Fruit fly (Drosophila melanogaster) whole organism, embryonic: ENCODE results near the gene Nos.

Experiments used
- Atf6 ChIP-seq: fragments of 200-800 bp; sonication (Bioruptor generic); IDR thresholded peaks from 2 replicates; pipeline ENCODE4 v1.3.6; 2022; ENCODE audit warnings: missing biosample characterization, missing genetic modification characterization
- Bteb2 ChIP-seq: fragments of 200-800 bp; sonication (Bioruptor generic); optimal IDR thresholded peaks from 2 replicates; lab custom pipeline; 2016; ENCODE audit warnings: missing biosample characterization, missing genetic modification characterization
- CG10209 ChIP-seq: fragments of 200-800 bp; sonication (Bioruptor generic); optimal IDR thresholded peaks from 3 replicates; lab custom pipeline; 2017; ENCODE audit warnings: missing biosample characterization, mild to moderate bottlenecking, missing genetic modification characterization, missing genetic modification reagents
- CG10267 ChIP-seq: fragments of 200-800 bp; sonication (Bioruptor generic); optimal IDR thresholded peaks from 2 replicates; lab custom pipeline; 2018; ENCODE audit warnings: missing biosample characterization, mild to moderate bottlenecking, missing genetic modification characterization, moderate library complexity
- CG11085 ChIP-seq: fragments of 200-800 bp; sonication (Bioruptor generic); IDR thresholded peaks from 2 replicates; pipeline ENCODE4 v1.3.6; 2022; ENCODE audit warnings: missing biosample characterization, missing genetic modification characterization
- CG11247 ChIP-seq: fragments of 200-800 bp; sonication (Bioruptor generic); IDR thresholded peaks from 2 replicates; pipeline ENCODE4 v1.3.6; 2022; ENCODE audit warnings: missing biosample characterization, missing genetic modification characterization
- CG12659 ChIP-seq: fragments of 200-800 bp; sonication (Bioruptor generic); optimal IDR thresholded peaks from 3 replicates; lab custom pipeline; 2017; ENCODE audit warnings: mild to moderate bottlenecking, missing biosample characterization, missing genetic modification reagents, missing genetic modification characterization
- CG13775 ChIP-seq: fragments of 200-800 bp; sonication (Bioruptor generic); optimal IDR thresholded peaks from 3 replicates; lab custom pipeline; 2017; ENCODE audit warnings: missing biosample characterization, mild to moderate bottlenecking, missing genetic modification characterization
- CG14710 ChIP-seq: fragments of 200-800 bp; sonication (Bioruptor generic); optimal IDR thresholded peaks from 3 replicates; lab custom pipeline; 2019; ENCODE audit warnings: missing biosample characterization, mild to moderate bottlenecking, missing genetic modification characterization, moderate library complexity
- CG15479 ChIP-seq: fragments of 200-800 bp; sonication (Bioruptor generic); optimal IDR thresholded peaks from 3 replicates; lab custom pipeline; 2019; ENCODE audit warnings: missing biosample characterization, mild to moderate bottlenecking, missing genetic modification characterization, moderate library complexity
- CG15601 ChIP-seq: fragments of 200-800 bp; sonication (Bioruptor generic); optimal IDR thresholded peaks from 3 replicates; lab custom pipeline; 2019; ENCODE audit warnings: missing biosample characterization, mild to moderate bottlenecking, missing genetic modification characterization, moderate library complexity
- CG1647 ChIP-seq: fragments of 200-800 bp; sonication (Bioruptor generic); optimal IDR thresholded peaks from 3 replicates; lab custom pipeline; 2016; ENCODE audit warnings: missing biosample characterization, missing genetic modification characterization
- CG16815 ChIP-seq: fragments of 200-800 bp; sonication (Bioruptor generic); optimal IDR thresholded peaks from 3 replicates; lab custom pipeline; 2017; ENCODE audit warnings: missing biosample characterization, mild to moderate bottlenecking, missing genetic modification characterization
- CG1832 ChIP-seq: fragments of 200-800 bp; sonication (Bioruptor generic); optimal IDR thresholded peaks from 2 replicates; lab custom pipeline; 2017; ENCODE audit warnings: missing biosample characterization, mild to moderate bottlenecking, missing genetic modification characterization, inconsistent platforms
- CG18599 ChIP-seq: fragments of 200-800 bp; sonication (Bioruptor generic); optimal IDR thresholded peaks from 3 replicates; lab custom pipeline; 2017; ENCODE audit warnings: missing biosample characterization, missing genetic modification characterization, mild to moderate bottlenecking, moderate library complexity, missing genetic modification reagents
- CG3407 ChIP-seq: fragments of 200-800 bp; sonication (Bioruptor generic); optimal IDR thresholded peaks from 2 replicates; lab custom pipeline; 2018; ENCODE audit warnings: missing biosample characterization, mild to moderate bottlenecking, missing genetic modification characterization
- CG6765 ChIP-seq: fragments of 200-800 bp; sonication (Bioruptor generic); optimal IDR thresholded peaks from 3 replicates; lab custom pipeline; 2017; ENCODE audit warnings: missing biosample characterization, mild to moderate bottlenecking, missing genetic modification characterization
- CG6813 ChIP-seq: fragments of 200-800 bp; sonication (Bioruptor generic); optimal IDR thresholded peaks from 2 replicates; lab custom pipeline; 2017; ENCODE audit warnings: missing biosample characterization, missing genetic modification characterization, mild to moderate bottlenecking, moderate library complexity, missing genetic modification reagents
- CG8478 ChIP-seq: fragments of >200 bp; optimal IDR thresholded peaks from 2 replicates; lab custom pipeline; 2018
- CG9876 ChIP-seq: fragments of 200-800 bp; sonication (Bioruptor generic); optimal IDR thresholded peaks from 2 replicates; lab custom pipeline; 2016; ENCODE audit warnings: missing biosample characterization, missing genetic modification characterization
- Dad ChIP-seq: fragments of 200-800 bp; sonication (Bioruptor generic); optimal IDR thresholded peaks from 3 replicates; lab custom pipeline; 2016; ENCODE audit warnings: missing biosample characterization, missing genetic modification characterization
- Elba2 ChIP-seq: fragments of 200-800 bp; sonication (Bioruptor generic); optimal IDR thresholded peaks from 3 replicates; lab custom pipeline; 2016; ENCODE audit warnings: missing biosample characterization, missing genetic modification characterization
- Ets97D ChIP-seq: fragments of 200-800 bp; sonication (Bioruptor generic); optimal IDR thresholded peaks from 3 replicates; lab custom pipeline; 2016; ENCODE audit warnings: missing biosample characterization, missing genetic modification characterization
- Fer1 ChIP-seq: fragments of 200-800 bp; sonication (Bioruptor generic); optimal IDR thresholded peaks from 2 replicates; lab custom pipeline; 2017; ENCODE audit warnings: missing biosample characterization, mild to moderate bottlenecking, missing genetic modification characterization
- GATAe ChIP-seq: fragments of 200-800 bp; sonication (Bioruptor generic); conservative IDR thresholded peaks from 2 replicates; pipeline ENCODE4 v1.3.6; 2022; ENCODE audit warnings: missing biosample characterization, missing genetic modification characterization
- H15 ChIP-seq: fragments of 200-800 bp; sonication (Bioruptor generic); IDR thresholded peaks from 3 replicates; pipeline ENCODE4 v1.3.6; 2022; ENCODE audit warnings: missing biosample characterization, missing genetic modification characterization
- HLH54F ChIP-seq: fragments of 200-800 bp; sonication (Bioruptor generic); optimal IDR thresholded peaks from 3 replicates; lab custom pipeline; 2016; ENCODE audit warnings: missing biosample characterization, missing genetic modification characterization
- HLHmδ ChIP-seq: fragments of 200-800 bp; sonication (Bioruptor generic); optimal IDR thresholded peaks from 2 replicates; lab custom pipeline; 2018; ENCODE audit warnings: missing biosample characterization, mild to moderate bottlenecking, missing genetic modification characterization, moderate library complexity
- Meics ChIP-seq: fragments of 200-800 bp; sonication (Bioruptor generic); optimal IDR thresholded peaks from 2 replicates; lab custom pipeline; 2017; ENCODE audit warnings: missing biosample characterization, mild to moderate bottlenecking, missing genetic modification characterization
- Rx ChIP-seq: fragments of 200-800 bp; sonication (Bioruptor generic); IDR thresholded peaks from 2 replicates; pipeline ENCODE4 v1.3.6; 2022; ENCODE audit warnings: missing biosample characterization, missing genetic modification characterization
- Sry-δ ChIP-seq: fragments of 200-800 bp; sonication (Bioruptor generic); optimal IDR thresholded peaks from 2 replicates; lab custom pipeline; 2016; ENCODE audit warnings: missing biosample characterization, missing genetic modification characterization
- az2 ChIP-seq: fragments of 200-800 bp; sonication (Bioruptor generic); optimal IDR thresholded peaks from 3 replicates; lab custom pipeline; 2016; ENCODE audit warnings: missing biosample characterization, missing genetic modification characterization
- bigmax ChIP-seq: fragments of 200-800 bp; sonication (Bioruptor generic); optimal IDR thresholded peaks from 2 replicates; lab custom pipeline; 2018; ENCODE audit warnings: missing biosample characterization, mild to moderate bottlenecking, missing genetic modification characterization
- cato ChIP-seq: fragments of 200-800 bp; sonication (Bioruptor generic); optimal IDR thresholded peaks from 2 replicates; lab custom pipeline; 2016; ENCODE audit warnings: missing biosample characterization, missing genetic modification characterization, borderline replicate concordance
- chm ChIP-seq: fragments of 200-800 bp; sonication (Bioruptor generic); IDR thresholded peaks from 2 replicates; pipeline ENCODE4 v1.3.6; 2022; ENCODE audit warnings: missing biosample characterization, missing genetic modification characterization
- dati ChIP-seq: fragments of 200-800 bp; sonication (Bioruptor generic); IDR thresholded peaks from 2 replicates; pipeline ENCODE4 v1.3.6; 2022; ENCODE audit warnings: missing biosample characterization, missing genetic modification characterization
- en ChIP-seq: fragments of 200-800 bp; sonication (Bioruptor generic); optimal IDR thresholded peaks from 2 replicates; lab custom pipeline; 2016; ENCODE audit warnings: missing biosample characterization, missing genetic modification characterization
- eyg ChIP-seq: fragments of 200-800 bp; sonication (Bioruptor generic); optimal IDR thresholded peaks from 3 replicates; lab custom pipeline; 2016; ENCODE audit warnings: missing biosample characterization, missing genetic modification characterization
- fd96Cb ChIP-seq: fragments of 200-800 bp; sonication (Bioruptor generic); optimal IDR thresholded peaks from 2 replicates; lab custom pipeline; 2018; ENCODE audit warnings: missing biosample characterization, mild to moderate bottlenecking, missing genetic modification characterization, moderate library complexity
- fu2 ChIP-seq: fragments of 200-800 bp; sonication (Bioruptor generic); optimal IDR thresholded peaks from 2 replicates; lab custom pipeline; 2016; ENCODE audit warnings: missing biosample characterization, missing genetic modification characterization
- hbn ChIP-seq: fragments of 200-800 bp; sonication (Bioruptor generic); IDR thresholded peaks from 2 replicates; pipeline ENCODE4 v1.3.6; 2022; ENCODE audit warnings: missing biosample characterization, missing genetic modification characterization; ENCODE audit not compliant: partially characterized antibody
- hth ChIP-seq: fragments of >200 bp; optimal IDR thresholded peaks from 2 replicates; lab custom pipeline; 2017; ENCODE audit warnings: inconsistent platforms
- kah ChIP-seq: fragments of 200-800 bp; sonication (Bioruptor generic); optimal IDR thresholded peaks from 2 replicates; lab custom pipeline; 2018; ENCODE audit warnings: missing biosample characterization, mild to moderate bottlenecking, missing genetic modification characterization
- mld ChIP-seq: fragments of 200-800 bp; sonication (Bioruptor generic); IDR thresholded peaks from 3 replicates; pipeline ENCODE4 v1.3.6; 2022; ENCODE audit warnings: missing biosample characterization, missing genetic modification characterization; ENCODE audit not compliant: partially characterized antibody
- oc ChIP-seq: fragments of 200-800 bp; sonication (Bioruptor generic); optimal IDR thresholded peaks from 2 replicates; lab custom pipeline; 2018; ENCODE audit warnings: missing biosample characterization, mild to moderate bottlenecking, missing genetic modification characterization, moderate library complexity
- sd ChIP-seq: fragments of 200-800 bp; sonication (Bioruptor generic); optimal IDR thresholded peaks from 3 replicates; lab custom pipeline; 2018; ENCODE audit warnings: missing biosample characterization, mild to moderate bottlenecking, missing genetic modification characterization, moderate library complexity
- trh ChIP-seq: fragments of 200-800 bp; sonication (Bioruptor generic); optimal IDR thresholded peaks from 2 replicates; lab custom pipeline; 2016; ENCODE audit warnings: missing biosample characterization, missing genetic modification characterization
- zen2 ChIP-seq: fragments of 200-800 bp; sonication (Bioruptor generic); IDR thresholded peaks from 3 replicates; pipeline ENCODE4 v1.3.6; 2022; ENCODE audit warnings: missing biosample characterization, missing genetic modification characterization; ENCODE audit not compliant: partially characterized antibody
- zfh1 ChIP-seq: fragments of 200-800 bp; sonication (Bioruptor generic); IDR thresholded peaks from 3 replicates; pipeline ENCODE4 v1.3.6; 2022; ENCODE audit warnings: missing biosample characterization, missing genetic modification characterization

The Nos gene

DNA sequence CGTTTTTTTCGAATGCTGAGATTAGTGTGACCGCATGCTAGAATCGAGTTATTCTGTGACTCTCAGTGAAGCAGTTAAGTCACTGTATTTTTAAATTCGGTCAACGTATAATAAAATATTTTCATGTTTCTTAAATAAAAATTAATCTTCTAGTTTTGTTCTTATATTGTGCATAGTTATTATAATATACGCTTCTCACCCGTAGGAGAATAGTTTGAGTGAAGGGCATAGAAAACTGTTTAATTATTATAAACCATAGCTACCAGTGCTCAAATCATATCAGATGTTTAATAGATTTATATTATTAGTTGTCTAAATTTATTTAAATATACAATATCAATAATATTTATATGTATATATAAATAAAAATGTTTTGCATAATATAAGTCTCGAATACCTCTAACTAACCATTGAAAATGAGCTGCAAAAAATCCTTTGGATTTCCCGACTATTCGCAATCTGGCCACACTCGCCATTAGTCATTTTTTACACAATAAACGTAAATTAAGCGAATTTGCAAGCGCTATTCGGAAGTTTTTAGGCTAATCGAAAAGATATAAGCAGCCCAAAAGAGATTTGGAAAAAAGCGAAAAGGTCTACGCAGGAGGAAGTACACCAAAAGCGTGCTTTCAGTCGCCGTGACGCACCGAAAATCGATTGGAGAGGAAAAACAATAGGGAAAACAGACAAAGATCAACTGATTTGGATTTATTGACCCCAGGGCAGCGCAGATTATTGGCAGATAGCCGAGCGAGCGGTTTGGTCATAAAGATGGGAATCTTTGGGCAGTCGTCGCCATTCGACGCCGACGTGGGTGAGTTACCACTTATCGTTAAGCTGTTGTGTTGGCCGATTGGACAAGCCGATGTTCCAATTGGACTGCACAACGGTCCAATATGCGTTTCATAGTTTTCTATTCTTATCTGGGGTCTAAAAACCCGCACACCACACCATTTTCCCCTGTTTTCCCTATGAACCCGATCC lies 21.0 kb upstream of the Nos start, which contains the start of the genes aurB and Stam (continued):
- TF ChIP-seq kah (GFP tag; lab: Kevin White, UChicago) (no peak), CG18599 (GFP tag; lab: Kevin White, UChicago) (peak; percentile 59), HLHmδ (GFP tag; lab: Kevin White, UChicago) (no peak), CG3407 (GFP tag; lab: Kevin White, UChicago) (peak; percentile 10), az2 (GFP tag; lab: Kevin White, UChicago) (peak; percentile 12), CG12659 (GFP tag; lab: Kevin White, UChicago) (peak; percentile 77), Dad (GFP tag; lab: Kevin White, UChicago) (no peak), Sry-δ (GFP tag; lab: Kevin White, UChicago) (no peak), CG9876 (GFP tag; lab: Kevin White, UChicago) (no peak), CG14710 (tag; lab: Kevin White, UChicago) (peak; percentile 73), GATAe (no peak), CG15601 (tag; lab: Kevin White, UChicago) (peak; percentile 34), CG10267 (tag; lab: Kevin White, UChicago) (peak; percentile 59), CG13775 (peak; percentile 68), en (no peak), fu2 (GFP tag; lab: Kevin White, UChicago) (no peak), H15 (GFP tag; lab: Robert Waterston, UW) (no peak), fd96Cb (tag; lab: Kevin White, UChicago) (peak; percentile 31), trh (GFP tag; lab: Kevin White, UChicago) (peak; percentile 13), Atf6 (GFP tag; lab: Robert Waterston, UW) (no peak; the same call in 1 of the 2 replicates), sd (tag; lab: Kevin White, UChicago) (peak; percentile 31), CG8478 (lab: Kevin White, UChicago) (no peak), mld (no peak), CG6813 (GFP tag; lab: Kevin White, UChicago) (no peak), dati (GFP tag; lab: Robert Waterston, UW) (no peak), CG1832 (no peak), hth (lab: Kevin White, UChicago) (no peak), CG10209 (GFP tag; lab: Kevin White, UChicago) (peak; percentile 49), zen2 (no peak), Ets97D (GFP tag; lab: Kevin White, UChicago) (peak; percentile 11), Meics (peak; percentile 39), Bteb2 (GFP tag; lab: Kevin White, UChicago) (no peak), bigmax (GFP tag; lab: Kevin White, UChicago) (no peak), eyg (GFP tag; lab: Kevin White, UChicago) (no peak), CG11085 (GFP tag; lab: Robert Waterston, UW) (no peak), zfh1 (GFP tag; lab: Robert Waterston, UW) (no peak), CG11247 (GFP tag; lab: Robert Waterston, UW) (no peak; the same call in 1 of the 2 replicates), cato (GFP tag; lab: Kevin White, UChicago) (peak; percentile 54), Rx (no peak), Elba2 (GFP tag; lab: Kevin White, UChicago) (peak; percentile 95), hbn (GFP tag; lab: Robert Waterston, UW) (no peak), CG15479 (no peak), CG1647 (GFP tag; lab: Kevin White, UChicago) (no peak), CG16815 (GFP tag; lab: Kevin White, UChicago) (no peak), oc (peak; percentile 42), HLH54F (GFP tag; lab: Kevin White, UChicago) (no peak), Fer1 (GFP tag; lab: Kevin White, UChicago) (peak; percentile 16), CG6765 (GFP tag; lab: Kevin White, UChicago) (no peak), chm (GFP tag; lab: Robert Waterston, UW) (0 out of 2 replicates have a peak, but pooled peaks have one; percentile 12)
